Worm (Caenorhabditis elegans) whole organism, early embryonic: Measurements from ENCODE around the gene orc-5.
"Not testable (repeated sequence)": the region's sequence is repeated elsewhere in the genome, so short reads cannot be mapped to it uniquely, and the experiment has no call there.

Experiments
- B0310.2 ChIP-seq: sonication (generic microtip); optimal IDR thresholded peaks from 2 replicates; lab custom pipeline; 2016; ENCODE audit warnings: mild to moderate bottlenecking, missing genetic modification characterization, missing compliant biosample characterization
- ceh-13 ChIP-seq: fragments of 200-800 bp; sonication (Bioruptor generic); optimal IDR thresholded peaks from 2 replicates; lab custom pipeline; 2018; ENCODE audit warnings: mild to moderate bottlenecking, missing genetic modification characterization, missing compliant biosample characterization
- ceh-36 ChIP-seq: sonication (generic microtip); optimal IDR thresholded peaks from 2 replicates; lab custom pipeline; 2016; ENCODE audit warnings: missing genetic modification characterization, inconsistent platforms, missing compliant biosample characterization
- flt-1 ChIP-seq: fragments of 200-800 bp; sonication (Bioruptor generic); IDR thresholded peaks from 2 replicates; pipeline ENCODE4 v1.3.6; 2022; ENCODE audit warnings: missing genetic modification characterization, missing compliant biosample characterization
- scrt-1 ChIP-seq: fragments of 200-800 bp; sonication (Bioruptor generic); IDR thresholded peaks from 2 replicates; pipeline ENCODE4 v1.3.6; 2022; ENCODE audit warnings: missing genetic modification characterization, missing compliant biosample characterization

DNA sequence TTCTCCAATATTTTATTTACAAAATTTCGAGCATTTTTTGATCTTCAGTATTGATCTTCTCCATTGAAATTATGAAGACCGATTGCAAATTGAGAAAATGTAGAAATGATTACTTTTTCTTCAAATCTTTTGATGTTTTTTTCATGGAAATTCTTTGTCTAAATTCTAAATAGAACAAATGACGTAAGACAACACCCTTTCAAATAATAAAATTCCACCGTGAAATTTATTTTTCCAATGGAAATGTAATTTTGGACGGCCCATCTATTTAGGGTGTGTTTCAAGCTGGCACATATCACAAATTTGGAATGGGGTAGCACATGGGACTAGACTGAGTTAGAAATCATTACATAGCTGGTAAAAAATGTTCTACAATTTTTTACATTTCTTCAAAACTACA is 17.4 kb upstream of the orc-5 start, which contains the start of gene T25B9.2:
- not testable (repeated sequence) for TF ChIP-seq ceh-36 (tag; lab: Kevin White, UChicago); B0310.2 (tag; lab: Kevin White, UChicago); flt-1 (GFP tag; lab: Robert Waterston, UW); scrt-1 (GFP tag; lab: Robert Waterston, UW); ceh-13 (GFP tag; lab: Kevin White, UChicago)
